Fruit fly (Drosophila melanogaster): ENCODE measurements around the gene OdsH.

The OdsH gene

dm6 chrX:17820252-17820651, 29.4 kb downstream of the OdsH start (continued):
- TF ChIP-seq NC2α (GFP tag; optimal IDR thresholded peaks at IDR 0.05): no peak
- no peak for TF ChIP-seq az2 (GFP tag; optimal IDR thresholded peaks at IDR 0.05)
- no peak for TF ChIP-seq ham (GFP tag; IDR thresholded peaks at IDR 0.05)
- TF ChIP-seq ara (GFP tag; IDR thresholded peaks at IDR 0.05): no peak
- TF ChIP-seq CG15514 (GFP tag; optimal IDR thresholded peaks at IDR 0.05): peak; percentile 11
- no peak for TF ChIP-seq Sin3A (optimal IDR thresholded peaks at IDR 0.05)
- TF ChIP-seq CG14710 (tag; optimal IDR thresholded peaks at IDR 0.05): peak; percentile 4
- TF ChIP-seq Dp (GFP tag; optimal IDR thresholded peaks at IDR 0.05): peak; percentile 7
- no peak for TF ChIP-seq h (optimal IDR thresholded peaks at IDR 0.05)
- TF ChIP-seq hkb (optimal IDR thresholded peaks at IDR 0.05): no peak
- no peak for TF ChIP-seq hkb (GFP tag; IDR thresholded peaks at IDR 0.05)
- no peak for TF ChIP-seq CG14860 (GFP tag; IDR thresholded peaks at IDR 0.05; ENCODE audit: partially characterized antibody)
- no peak for TF ChIP-seq tio (GFP tag; optimal IDR thresholded peaks at IDR 0.05)
- TF ChIP-seq ranshi (GFP tag; IDR thresholded peaks at IDR 0.05): no peak
- TF ChIP-seq CG7357 (GFP tag; IDR thresholded peaks at IDR 0.05): no peak
- no peak for TF ChIP-seq Mad (GFP tag; optimal IDR thresholded peaks at IDR 0.05)
- no peak for TF ChIP-seq nerfin-2 (GFP tag; IDR thresholded peaks at IDR 0.05; ENCODE audit: partially characterized antibody)
- TF ChIP-seq Oli (tag; optimal IDR thresholded peaks at IDR 0.05): no peak
- no peak for TF ChIP-seq CG11723 (GFP tag; optimal IDR thresholded peaks at IDR 0.05)
- TF ChIP-seq nmo (GFP tag; optimal IDR thresholded peaks at IDR 0.05): peak; percentile 44
- TF ChIP-seq org-1 (GFP tag; optimal IDR thresholded peaks at IDR 0.05): no peak
- TF ChIP-seq pros (GFP tag; optimal IDR thresholded peaks at IDR 0.05): no peak
- no peak for TF ChIP-seq da (GFP tag; optimal IDR thresholded peaks at IDR 0.05)
- TF ChIP-seq CG7745 (tag; optimal IDR thresholded peaks at IDR 0.05): no peak
- TF ChIP-seq sd (tag; optimal IDR thresholded peaks at IDR 0.05): peak; percentile 35
- TF ChIP-seq CG17361 (GFP tag; IDR thresholded peaks at IDR 0.05): peak; percentile 39; the same call in 1 of the 3 replicates
- no peak for TF ChIP-seq Hr51 (GFP tag; optimal IDR thresholded peaks at IDR 0.05)
- TF ChIP-seq Lhr (GFP tag; optimal IDR thresholded peaks at IDR 0.05): peak; percentile 56
- TF ChIP-seq CG1603 (tag; optimal IDR thresholded peaks at IDR 0.05): peak; percentile 52
- peak; percentile 7; the same call in 1 of the 2 replicates for TF ChIP-seq CG7372 (GFP tag; IDR thresholded peaks at IDR 0.05)
- TF ChIP-seq Hmx (GFP tag; optimal IDR thresholded peaks at IDR 0.05): no peak
- peak; percentile 68 for TF ChIP-seq CG32532 (GFP tag; IDR thresholded peaks at IDR 0.05)
- TF ChIP-seq nerfin-1 (tag; optimal IDR thresholded peaks at IDR 0.05): no peak
- TF ChIP-seq CG3407 (GFP tag; optimal IDR thresholded peaks at IDR 0.05): no peak
- peak; percentile 24 for TF ChIP-seq CG17359 (tag; optimal IDR thresholded peaks at IDR 0.05)
- TF ChIP-seq Hmr (GFP tag; optimal IDR thresholded peaks at IDR 0.05): peak; percentile 45
- TF ChIP-seq abd-A (tag; optimal IDR thresholded peaks at IDR 0.05): peak; percentile 40
- peak; percentile 48 for TF ChIP-seq CG9876 (GFP tag; optimal IDR thresholded peaks at IDR 0.05)
- TF ChIP-seq Dbx (GFP tag; IDR thresholded peaks at IDR 0.05): 0 out of 3 replicates have a peak, but pooled peaks have one; percentile 32
- TF ChIP-seq CTCF (GFP tag; optimal IDR thresholded peaks at IDR 0.05): peak; percentile 98
- no peak for TF ChIP-seq D19A (tag; optimal IDR thresholded peaks at IDR 0.05)
- TF ChIP-seq Drgx (GFP tag; IDR thresholded peaks at IDR 0.05): no peak
- TF ChIP-seq HmgZ (tag; optimal IDR thresholded peaks at IDR 0.05): peak; percentile 76
- no peak for TF ChIP-seq CG8924 (tag; optimal IDR thresholded peaks at IDR 0.05)
- no peak for TF ChIP-seq twi (tag; optimal IDR thresholded peaks at IDR 0.05)
- peak; percentile 35 for TF ChIP-seq gem (tag; optimal IDR thresholded peaks at IDR 0.05)
- TF ChIP-seq CG13424 (tag; optimal IDR thresholded peaks at IDR 0.05): peak; percentile 29
- TF ChIP-seq CG17912 (GFP tag; optimal IDR thresholded peaks at IDR 0.05): peak; percentile 21
- peak; percentile 19 for TF ChIP-seq CG12391 (tag; optimal IDR thresholded peaks at IDR 0.05)
- peak; percentile 42; the same call in 1 of the 3 replicates for TF ChIP-seq dysf (GFP tag; IDR thresholded peaks at IDR 0.05)
- peak; percentile 27 for TF ChIP-seq CG5245 (GFP tag; optimal IDR thresholded peaks at IDR 0.05)
- TF ChIP-seq bab2 (GFP tag; optimal IDR thresholded peaks at IDR 0.05): peak; percentile 3
